Worm (Caenorhabditis elegans) whole organism, L3 larva: ENCODE results near the gene F22E5.7.

Experiments used
- ceh-28 ChIP-seq: fragments of 150-350 bp; optimal IDR thresholded peaks from 2 replicates; lab custom pipeline; 2014; ENCODE audit warnings: missing biosample characterization, missing genetic modification reagents, missing genetic modification characterization
- elt-1 ChIP-seq: fragments of 150-350 bp; optimal IDR thresholded peaks from 2 replicates; lab custom pipeline; 2014; ENCODE audit warnings: missing biosample characterization, missing genetic modification characterization
- elt-3 ChIP-seq, 3 experiments: fragments of 150-350 bp in 1 of 3; sonication (generic microtip) in 2 of 3; optimal IDR thresholded peaks; 2 replicates in 2 of 3; 4 replicates in 1 of 3; lab custom pipeline; 2014 to 2017; ENCODE audit warnings: missing biosample characterization in 3 of 3, missing genetic modification characterization in 3 of 3
- lin-39 ChIP-seq: fragments of 150-350 bp; optimal IDR thresholded peaks from 2 replicates; lab custom pipeline; 2018; ENCODE audit warnings: missing biosample characterization, missing genetic modification reagents, missing genetic modification characterization
- pha-4 ChIP-seq: fragments of 150-350 bp; optimal IDR thresholded peaks from 2 replicates; lab custom pipeline; 2014; ENCODE audit warnings: missing biosample characterization, missing genetic modification reagents, missing genetic modification characterization
- tbx-2 ChIP-seq: sonication (generic microtip); optimal IDR thresholded peaks from 2 replicates; lab custom pipeline; 2016; ENCODE audit warnings: mild to moderate bottlenecking, missing genetic modification characterization, missing compliant biosample characterization
- unc-39 ChIP-seq: sonication (generic microtip); optimal IDR thresholded peaks from 4 replicates; lab custom pipeline; 2017; ENCODE audit warnings: missing biosample characterization, missing genetic modification characterization
- unc-62 ChIP-seq: fragments of 150-350 bp; sonication (generic microtip); optimal IDR thresholded peaks from 4 replicates; lab custom pipeline; 2014; ENCODE audit warnings: missing biosample characterization, missing genetic modification reagents, missing genetic modification characterization
- zag-1 ChIP-seq: fragments of 150-350 bp; optimal IDR thresholded peaks from 2 replicates; lab custom pipeline; 2014; ENCODE audit warnings: missing biosample characterization, missing genetic modification characterization
- ztf-4 ChIP-seq: fragments of 150-350 bp; optimal IDR thresholded peaks from 2 replicates; lab custom pipeline; 2014; ENCODE audit warnings: missing biosample characterization, missing genetic modification characterization

ce11 chrII:2629270-2629669 is 12.6 kb upstream of the F22E5.7 start, which contains the start of gene sri-37:
- TF ChIP-seq unc-62 (no peak), ceh-28 (no peak), elt-1 (tag; lab: Kevin White, UChicago) (no peak), ztf-4 (tag; lab: Kevin White, UChicago) (no peak), lin-39 (tag; lab: Kevin White, UChicago) (no peak), tbx-2 (no peak), unc-39 (no peak), pha-4 (tag; lab: Kevin White, UChicago) (no peak), elt-3 (tag; optimal IDR thresholded peaks at IDR 0.05; lab: Kevin White, UChicago) (no peak), zag-1 (no peak)
